Worm (Caenorhabditis elegans): ENCODE data around the gene F33D4.6.
A peak's percentile ranks its signal among the peaks of the same experiment; 100 is the strongest.

The F33D4.6 gene

DNA sequence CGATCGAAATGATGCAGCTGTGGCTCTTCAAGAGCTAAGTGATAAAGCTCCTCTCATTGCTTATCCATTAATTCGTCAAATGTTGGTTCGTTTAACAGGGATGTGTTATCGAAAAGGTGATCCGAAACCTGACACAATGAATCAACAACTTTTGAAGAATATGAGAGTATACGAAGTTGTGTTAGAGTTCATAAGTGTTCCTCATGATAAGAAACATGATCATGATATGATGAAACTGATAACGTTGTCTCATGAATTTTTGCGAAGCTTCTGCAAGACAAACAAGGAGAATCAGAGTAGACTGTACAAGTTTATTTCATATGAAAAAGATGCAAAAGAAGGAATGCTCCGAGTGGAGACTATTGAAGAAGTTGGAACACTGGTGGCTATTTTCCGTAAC lies 28.5 kb downstream of the F33D4.6 start:
- TF ChIP-seq pqm-1 (tag; optimal IDR thresholded peaks at IDR 0.05) (peak; percentile 23), nhr-43 (tag; optimal IDR thresholded peaks at IDR 0.05; ENCODE audit: poor library complexity, severe bottlenecking) (no peak), elt-2 (tag; optimal IDR thresholded peaks at IDR 0.05) (peak; percentile 85)

- no peak for TF ChIP-seq unc-39 (tag; optimal IDR thresholded peaks at IDR 0.05)
- TF ChIP-seq nhr-43 (tag; optimal IDR thresholded peaks at IDR 0.05; ENCODE audit: poor library complexity, severe bottlenecking) = no peak
- TF ChIP-seq fos-1 (tag; optimal IDR thresholded peaks at IDR 0.05) = no peak
- TF ChIP-seq nfya-1 (tag; optimal IDR thresholded peaks at IDR 0.05; ENCODE audit: insufficient read depth) = no peak
- TF ChIP-seq pha-4 (tag; optimal IDR thresholded peaks at IDR 0.05) = peak; percentile 69
- TF ChIP-seq nhr-23 (tag; optimal IDR thresholded peaks at IDR 0.05) = no peak
- TF ChIP-seq fkh-2 (tag; optimal IDR thresholded peaks at IDR 0.05) = no peak
- no peak for TF ChIP-seq mdl-1 (tag; optimal IDR thresholded peaks at IDR 0.05)
- TF ChIP-seq ztf-4 (tag; optimal IDR thresholded peaks at IDR 0.05) = no peak
- TF ChIP-seq nhr-76 (tag; optimal IDR thresholded peaks at IDR 0.05) = no peak
- TF ChIP-seq nhr-77 (tag; optimal IDR thresholded peaks at IDR 0.05) = no peak
- no peak for TF ChIP-seq elt-3 (tag; optimal IDR thresholded peaks at IDR 0.05)
- TF ChIP-seq jun-1 (tag; optimal IDR thresholded peaks at IDR 0.05) = peak; percentile 43
- TF ChIP-seq elt-2 (tag; optimal IDR thresholded peaks at IDR 0.05) = peak; percentile 83
- TF ChIP-seq mml-1 (tag; optimal IDR thresholded peaks at IDR 0.05) = no peak
- TF ChIP-seq pqm-1 (tag; optimal IDR thresholded peaks at IDR 0.05) = peak; percentile 62
- no peak for TF ChIP-seq zag-1 (tag; optimal IDR thresholded peaks at IDR 0.05)
These were observed 38.7 kb downstream of the F33D4.6 start for ce11 chrIV:7679120-7679519.

DNA sequence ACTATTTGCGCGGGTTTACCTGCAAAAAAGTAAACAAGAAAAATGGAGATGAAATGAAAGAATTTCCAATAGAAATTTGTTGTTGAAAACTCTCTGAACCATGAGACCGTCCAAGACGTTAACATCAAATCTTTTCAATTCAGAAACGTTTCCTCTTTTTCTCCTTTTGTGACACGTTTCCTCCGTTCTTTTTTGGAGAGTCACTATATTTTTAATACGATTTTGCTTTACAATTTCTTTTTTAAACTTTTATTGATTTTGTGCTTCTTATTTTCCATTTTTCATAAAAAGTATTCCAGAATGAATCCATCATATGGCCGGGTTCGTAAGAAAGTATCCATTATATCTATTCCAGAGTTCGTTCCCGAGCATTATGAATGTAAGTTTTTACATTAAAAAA lies 42.9 kb downstream of the F33D4.6 start, which contains the start of gene itr-1:
Gene itr-1 (plus strand): TSS at position 301 of the 400 bp plus-strand sequence.
- no peak for TF ChIP-seq pqm-1 (tag; optimal IDR thresholded peaks at IDR 0.05)
- TF ChIP-seq egl-5 (tag; optimal IDR thresholded peaks at IDR 0.05) = no peak
- TF ChIP-seq nhr-237 (tag; optimal IDR thresholded peaks at IDR 0.05) = no peak
- TF ChIP-seq lin-15B (tag; optimal IDR thresholded peaks at IDR 0.05) = no peak
- TF ChIP-seq lsy-12 (tag; optimal IDR thresholded peaks at IDR 0.05) = no peak
- TF ChIP-seq fos-1 (tag; optimal IDR thresholded peaks at IDR 0.05) = no peak
- no peak for TF ChIP-seq tbx-2 (tag; optimal IDR thresholded peaks at IDR 0.05)
- TF ChIP-seq fkh-10 (GFP tag; optimal IDR thresholded peaks at IDR 0.05) = no peak
- TF ChIP-seq unc-39 (tag; optimal IDR thresholded peaks at IDR 0.05) = no peak
- no peak for TF ChIP-seq nhr-76 (tag; optimal IDR thresholded peaks at IDR 0.05)
- TF ChIP-seq fkh-2 (tag; optimal IDR thresholded peaks at IDR 0.05) = no peak
- no peak for TF ChIP-seq ceh-82 (tag; optimal IDR thresholded peaks at IDR 0.05)
- TF ChIP-seq nhr-28 (tag; optimal IDR thresholded peaks at IDR 0.05) = no peak
- TF ChIP-seq unc-62 (GFP tag; optimal IDR thresholded peaks at IDR 0.05) = no peak

- TF ChIP-seq ceh-82 (tag; optimal IDR thresholded peaks at IDR 0.05) = no peak
- no peak for TF ChIP-seq pqm-1 (tag; optimal IDR thresholded peaks at IDR 0.05)
- TF ChIP-seq nhr-77 (tag; optimal IDR thresholded peaks at IDR 0.05) = no peak
- TF ChIP-seq lsy-12 (tag; optimal IDR thresholded peaks at IDR 0.05) = no peak
- TF ChIP-seq ztf-11 (tag; optimal IDR thresholded peaks at IDR 0.05) = no peak
These were observed 44.9 kb downstream of the F33D4.6 start, which contains the start of gene C08G9.2 for ce11 chrIV:7672872-7673271. C08G9.2 (minus strand) TSS chrIV:7672972.

All from whole organism, L3 larva.